Worm (Caenorhabditis elegans): ENCODE measurements around the gene W01B6.5.

DNA sequence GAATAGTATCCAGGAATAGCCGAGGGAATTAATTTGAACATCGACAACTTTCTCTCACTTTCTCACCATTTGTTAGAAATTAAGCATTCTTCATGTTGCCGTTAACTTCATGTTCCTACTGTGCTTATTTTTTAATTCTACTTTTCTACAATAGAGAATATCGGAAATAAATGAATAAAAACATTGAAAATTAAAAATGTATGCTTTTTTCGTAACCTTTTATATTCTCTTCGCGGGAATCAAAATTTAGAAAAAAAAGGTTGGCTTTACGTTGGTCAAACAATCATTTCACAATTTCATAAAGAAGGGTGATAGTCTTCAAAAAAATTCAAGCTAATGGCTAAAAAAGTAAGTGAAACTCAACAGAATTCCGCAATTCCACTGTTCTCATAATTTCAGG is at the start of gene W01B6.5:
- no peak for TF ChIP-seq dao-5 (tag; optimal IDR thresholded peaks at IDR 0.05)
- TF ChIP-seq W03F9.2 (tag; optimal IDR thresholded peaks at IDR 0.05), result no peak
- TF ChIP-seq him-1 (tag; optimal IDR thresholded peaks at IDR 0.05), result no peak

All from whole organism, L4/young adult.